Worm (Caenorhabditis elegans): ENCODE results near the gene F59A1.18.

Gene F59A1.18

ce11 chrV:17686852-17687251 lies at the start of gene F59A1.18:
Gene F59A1.18 (minus strand): TSS chrV:17686952.
- TF ChIP-seq W03F9.2 (tag; optimal IDR thresholded peaks at IDR 0.05) (no peak), dao-5 (tag; optimal IDR thresholded peaks at IDR 0.05) (no peak), him-1 (tag; optimal IDR thresholded peaks at IDR 0.05) (no peak)

ce11 chrV:17732516-17732915 lies 45.8 kb upstream of the F59A1.18 start, which contains the start of gene twk-42:
Gene twk-42 (minus strand): TSS chrV:17732616.
- no peak for TF ChIP-seq him-1 (tag; optimal IDR thresholded peaks at IDR 0.05)
- no peak for TF ChIP-seq W03F9.2 (tag; optimal IDR thresholded peaks at IDR 0.05)
- no peak for TF ChIP-seq dao-5 (tag; optimal IDR thresholded peaks at IDR 0.05)

ce11 chrV:17728757-17729156 lies 42.0 kb upstream of the F59A1.18 start:
- TF ChIP-seq him-1 (tag; optimal IDR thresholded peaks at IDR 0.05) (no peak), W03F9.2 (tag; optimal IDR thresholded peaks at IDR 0.05) (no peak), dao-5 (tag; optimal IDR thresholded peaks at IDR 0.05) (no peak)

- TF ChIP-seq dao-5 (tag; optimal IDR thresholded peaks at IDR 0.05), result no peak
- no peak for TF ChIP-seq W03F9.2 (tag; optimal IDR thresholded peaks at IDR 0.05)
- no peak for TF ChIP-seq him-1 (tag; optimal IDR thresholded peaks at IDR 0.05)
Measured at ce11 chrV:17728336-17728735, 41.6 kb upstream of the F59A1.18 start.

- TF ChIP-seq W03F9.2 (tag; optimal IDR thresholded peaks at IDR 0.05), result no peak
- TF ChIP-seq him-1 (tag; optimal IDR thresholded peaks at IDR 0.05), result no peak
Measured at ce11 chrV:17724704-17725103, 38.0 kb upstream of the F59A1.18 start, which contains the start of gene fat-5. Gene fat-5 (plus strand): TSS chrV:17725004.

ce11 chrV:17723142-17723781 lies 36.5 kb upstream of the F59A1.18 start:
- no peak for TF ChIP-seq dao-5 (tag; optimal IDR thresholded peaks at IDR 0.05)
- no peak for TF ChIP-seq him-1 (tag; optimal IDR thresholded peaks at IDR 0.05)
- no peak for TF ChIP-seq W03F9.2 (tag; optimal IDR thresholded peaks at IDR 0.05)

- no peak for TF ChIP-seq dao-5 (tag; optimal IDR thresholded peaks at IDR 0.05)
- TF ChIP-seq W03F9.2 (tag; optimal IDR thresholded peaks at IDR 0.05), result no peak
Measured at ce11 chrV:17722553-17722952, 35.8 kb upstream of the F59A1.18 start.

ce11 chrV:17721709-17722108 lies 35.0 kb upstream of the F59A1.18 start:
- TF ChIP-seq W03F9.2 (tag; optimal IDR thresholded peaks at IDR 0.05) (no peak), dao-5 (tag; optimal IDR thresholded peaks at IDR 0.05) (no peak), him-1 (tag; optimal IDR thresholded peaks at IDR 0.05) (no peak)

ce11 chrV:17718647-17719046 lies 31.9 kb upstream of the F59A1.18 start, which contains the start of gene str-77:
Gene str-77 (plus strand): TSS chrV:17718947.
- TF ChIP-seq W03F9.2 (tag; optimal IDR thresholded peaks at IDR 0.05) (no peak), him-1 (tag; optimal IDR thresholded peaks at IDR 0.05) (no peak), dao-5 (tag; optimal IDR thresholded peaks at IDR 0.05) (no peak)

ce11 chrV:17714330-17714729 lies 27.6 kb upstream of the F59A1.18 start, which contains the start of gene twk-33:
Gene twk-33 (minus strand): TSS chrV:17714377.
- TF ChIP-seq W03F9.2 (tag; optimal IDR thresholded peaks at IDR 0.05), result no peak
- TF ChIP-seq dao-5 (tag; optimal IDR thresholded peaks at IDR 0.05), result no peak
- TF ChIP-seq him-1 (tag; optimal IDR thresholded peaks at IDR 0.05), result no peak

- TF ChIP-seq W03F9.2 (tag; optimal IDR thresholded peaks at IDR 0.05), result no peak
- TF ChIP-seq dao-5 (tag; optimal IDR thresholded peaks at IDR 0.05), result no peak
- no peak for TF ChIP-seq him-1 (tag; optimal IDR thresholded peaks at IDR 0.05)
Measured at ce11 chrV:17712349-17712748, 25.6 kb upstream of the F59A1.18 start.

- TF ChIP-seq him-1 (tag; optimal IDR thresholded peaks at IDR 0.05) (no peak), dao-5 (tag; optimal IDR thresholded peaks at IDR 0.05) (no peak), W03F9.2 (tag; optimal IDR thresholded peaks at IDR 0.05) (no peak)
Measured at ce11 chrV:17707022-17707421, 20.3 kb upstream of the F59A1.18 start, which contains the start of gene srh-31. Gene srh-31 (plus strand): TSS chrV:17707322.

- no peak for TF ChIP-seq W03F9.2 (tag; optimal IDR thresholded peaks at IDR 0.05)
- no peak for TF ChIP-seq him-1 (tag; optimal IDR thresholded peaks at IDR 0.05)
- no peak for TF ChIP-seq dao-5 (tag; optimal IDR thresholded peaks at IDR 0.05)
Measured at ce11 chrV:17706217-17706806, 19.6 kb upstream of the F59A1.18 start.

ce11 chrV:17705814-17706213 lies 19.1 kb upstream of the F59A1.18 start, which contains the start of gene W06D12.6:
Gene W06D12.6 (plus strand): TSS chrV:17706114.
- TF ChIP-seq dao-5 (tag; optimal IDR thresholded peaks at IDR 0.05) (no peak), W03F9.2 (tag; optimal IDR thresholded peaks at IDR 0.05) (no peak), him-1 (tag; optimal IDR thresholded peaks at IDR 0.05) (no peak)

Measured in whole organism, L4/young adult.